Worm (Caenorhabditis elegans) whole organism, L2 larva: ENCODE measurements around the gene F02A9.7.

Experiments used
- F13H6.1 ChIP-seq: sonication (generic microtip); optimal IDR thresholded peaks from 2 replicates; lab custom pipeline; 2016; ENCODE audit warnings: missing genetic modification characterization, missing compliant biosample characterization
- R02D3.7 ChIP-seq: fragments of 150-350 bp; optimal IDR thresholded peaks from 2 replicates; lab custom pipeline; 2014; ENCODE audit warnings: missing biosample characterization, missing genetic modification characterization
- Y55F3AM.14 ChIP-seq: fragments of 200-800 bp; sonication (Bioruptor generic); optimal IDR thresholded peaks from 2 replicates; lab custom pipeline; 2018; ENCODE audit warnings: mild to moderate bottlenecking, missing genetic modification characterization, missing compliant biosample characterization
- ZK546.5 ChIP-seq: sonication (generic microtip); optimal IDR thresholded peaks from 2 replicates; lab custom pipeline; 2017; ENCODE audit warnings: missing biosample characterization, missing genetic modification characterization
- aly-2 ChIP-seq: fragments of 150-350 bp; optimal IDR thresholded peaks from 2 replicates; lab custom pipeline; 2014; ENCODE audit warnings: missing biosample characterization, missing genetic modification characterization
- ama-1 ChIP-seq: fragments of 150-350 bp; optimal IDR thresholded peaks from 2 replicates; lab custom pipeline; 2018; ENCODE audit warnings: inconsistent platforms
- blmp-1 ChIP-seq: sonication (generic microtip); optimal IDR thresholded peaks from 2 replicates; lab custom pipeline; 2017; ENCODE audit warnings: missing genetic modification characterization, mild to moderate bottlenecking, missing compliant biosample characterization, antibody characterized with exemption, moderate library complexity; ENCODE audit not compliant: insufficient read depth
- elt-3 ChIP-seq: sonication (generic microtip); optimal IDR thresholded peaks from 2 replicates; lab custom pipeline; 2017; ENCODE audit warnings: missing biosample characterization, missing genetic modification characterization
- nhr-10 ChIP-seq: sonication (generic microtip); optimal IDR thresholded peaks from 2 replicates; lab custom pipeline; 2017; ENCODE audit warnings: missing biosample characterization, missing genetic modification characterization

DNA sequence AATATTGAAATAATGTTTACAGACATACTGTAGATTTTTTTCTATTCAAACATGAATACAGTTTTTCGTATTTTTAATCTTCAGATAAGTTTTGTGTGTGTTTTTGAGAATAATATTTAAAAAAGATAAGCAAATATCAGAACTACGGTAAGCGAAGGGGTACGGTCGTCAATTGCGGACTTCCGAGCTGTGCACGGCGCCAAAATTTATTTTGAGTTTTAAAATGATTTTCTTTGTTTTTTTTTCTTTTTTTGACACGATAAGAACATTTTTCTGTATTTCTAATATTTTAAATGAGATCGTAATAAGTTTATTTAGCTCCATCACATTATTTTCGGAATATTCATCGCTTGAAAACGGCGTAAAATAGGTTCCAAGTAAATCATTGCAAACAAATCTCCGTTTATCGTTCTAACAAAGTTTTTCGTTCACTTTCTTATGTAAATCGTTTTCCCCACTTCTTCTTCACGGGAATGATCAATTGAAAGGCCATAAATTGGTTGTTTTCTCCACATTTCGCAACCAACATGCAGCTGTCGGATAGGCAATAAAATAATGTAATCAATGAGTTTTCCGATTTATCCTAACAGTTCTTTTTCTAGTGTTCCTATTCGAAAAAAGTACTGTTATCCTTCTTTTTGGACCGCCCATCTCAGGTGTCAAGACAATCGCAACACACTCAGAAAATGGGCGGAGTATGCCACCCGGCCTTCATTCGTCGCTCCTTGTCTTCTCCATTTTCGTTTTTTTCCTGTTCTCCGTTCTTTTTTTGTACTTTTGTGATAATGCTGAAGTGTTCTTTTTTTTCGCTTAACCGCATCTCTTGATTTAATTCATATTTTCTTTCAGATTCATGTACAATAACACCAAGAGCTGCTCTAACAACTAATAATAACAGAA lies 16.2 kb upstream of the F02A9.7 start, which contains the start of gene glp-1:
- TF ChIP-seq aly-2 (tag; lab: Kevin White, UChicago): no peak
- no peak for TF ChIP-seq elt-3
- TF ChIP-seq blmp-1: no peak
- TF ChIP-seq ZK546.5 (tag; lab: Kevin White, UChicago): no peak
- TF ChIP-seq ama-1: no peak
- TF ChIP-seq F13H6.1 (tag; lab: Kevin White, UChicago): no peak
- TF ChIP-seq Y55F3AM.14 (GFP tag; lab: Kevin White, UChicago): no peak
- TF ChIP-seq nhr-10: no peak
- no peak for TF ChIP-seq R02D3.7 (tag; lab: Kevin White, UChicago)
